Fruit fly (Drosophila melanogaster): ENCODE measurements around the gene Larp4B.

Gene Larp4B

dm6 chr3L:3178530-3179096, 46.0 kb upstream of the Larp4B start, which contains the start of the genes MnM and Girdin (continued):
- peak; percentile 43 for TF ChIP-seq fd3F (GFP tag; optimal IDR thresholded peaks at IDR 0.05)
- no peak for TF ChIP-seq GATAe (GFP tag; conservative IDR thresholded peaks at IDR 0.05)
- peak; percentile 55 for TF ChIP-seq CG10462 (GFP tag; optimal IDR thresholded peaks at IDR 0.05)
- TF ChIP-seq mam (GFP tag; optimal IDR thresholded peaks at IDR 0.05): peak; percentile 74
- TF ChIP-seq bsh (GFP tag; optimal IDR thresholded peaks at IDR 0.05): peak in 1 of 2 experiments; percentile 41
- peak; percentile 74 for TF ChIP-seq Bgb (GFP tag; IDR thresholded peaks at IDR 0.05; ENCODE audit: partially characterized antibody)
- TF ChIP-seq CG13775 (GFP tag; optimal IDR thresholded peaks at IDR 0.05): peak; percentile 71
- peak; percentile 88 for TF ChIP-seq knrl (GFP tag; IDR thresholded peaks at IDR 0.05; ENCODE audit: partially characterized antibody)
- peak; percentile 74; the same call in 2 of the 3 replicates for TF ChIP-seq CG34224 (GFP tag; IDR thresholded peaks at IDR 0.05; ENCODE audit: partially characterized antibody)
- TF ChIP-seq p53 (GFP tag; optimal IDR thresholded peaks at IDR 0.05): peak; percentile 40
- TF ChIP-seq twi (tag; optimal IDR thresholded peaks at IDR 0.05): peak; percentile 43
- TF ChIP-seq psq (GFP tag; optimal IDR thresholded peaks at IDR 0.05): no peak
- TF ChIP-seq Dip2 (GFP tag; IDR thresholded peaks at IDR 0.05): no peak
- no peak for TF ChIP-seq CG17328 (GFP tag; IDR thresholded peaks at IDR 0.05)
- TF ChIP-seq MESR4 (GFP tag; optimal IDR thresholded peaks at IDR 0.05): peak; percentile 63
- TF ChIP-seq Mad (GFP tag; optimal IDR thresholded peaks at IDR 0.05): peak; percentile 67
- peak; percentile 53 to 97 for TF ChIP-seq tll (GFP tag; optimal IDR thresholded peaks at IDR 0.05)
- no peak for TF ChIP-seq CG12071 (GFP tag; optimal IDR thresholded peaks at IDR 0.05)
- TF ChIP-seq ssp (GFP tag; IDR thresholded peaks at IDR 0.05): peak; percentile 66
- peak; percentile 44 for TF ChIP-seq disco-r (GFP tag; optimal IDR thresholded peaks at IDR 0.05)
- TF ChIP-seq hkb (optimal IDR thresholded peaks at IDR 0.05): peak; percentile 89
- TF ChIP-seq hkb (GFP tag; IDR thresholded peaks at IDR 0.05): no peak
- peak; percentile 70 for TF ChIP-seq Atf-2 (GFP tag; optimal IDR thresholded peaks at IDR 0.05)

- TF ChIP-seq z (GFP tag; IDR thresholded peaks at IDR 0.05) (no peak), Adf1 (GFP tag; IDR thresholded peaks at IDR 0.05) (peak; percentile 41; the same call in 1 of the 2 replicates), CG16815 (GFP tag; optimal IDR thresholded peaks at IDR 0.05) (peak; percentile 57), Taf1 (GFP tag; IDR thresholded peaks at IDR 0.05) (peak; percentile 82), Vsx1 (GFP tag; optimal IDR thresholded peaks at IDR 0.05) (no peak), kah (GFP tag; optimal IDR thresholded peaks at IDR 0.05) (peak; percentile 80), CG4360 (GFP tag; IDR thresholded peaks at IDR 0.05) (peak; percentile 74), CG4424 (GFP tag; optimal IDR thresholded peaks at IDR 0.05) (peak; percentile 90), stc (GFP tag; IDR thresholded peaks at IDR 0.05) (peak; percentile 85), CG18764 (GFP tag; optimal IDR thresholded peaks at IDR 0.05) (peak; percentile 76), CG8359 (GFP tag; optimal IDR thresholded peaks at IDR 0.05; ENCODE audit: borderline replicate concordance) (peak; percentile 79), ap (GFP tag; IDR thresholded peaks at IDR 0.05) (peak; percentile 61), HHEX (GFP tag; optimal IDR thresholded peaks at IDR 0.05) (peak; percentile 89), CG7745 (tag; optimal IDR thresholded peaks at IDR 0.05) (no peak), CG11696 (GFP tag; IDR thresholded peaks at IDR 0.05) (peak; percentile 99), D19B (GFP tag; optimal IDR thresholded peaks at IDR 0.05) (peak; percentile 83), mld (GFP tag; IDR thresholded peaks at IDR 0.05; ENCODE audit: partially characterized antibody) (no peak), CG2116 (GFP tag; optimal IDR thresholded peaks at IDR 0.05) (peak; percentile 48), bowl (GFP tag; IDR thresholded peaks at IDR 0.05) (peak; percentile 44; the same call in 1 of the 2 replicates), luna (GFP tag; optimal IDR thresholded peaks at IDR 0.05) (peak; percentile 41), HmgZ (tag; optimal IDR thresholded peaks at IDR 0.05) (peak; percentile 85), ase (GFP tag; IDR thresholded peaks at IDR 0.05) (peak; percentile 82), CG6175 (GFP tag; IDR thresholded peaks at IDR 0.05) (peak; percentile 78), CG18476 (GFP tag; optimal IDR thresholded peaks at IDR 0.05) (peak; percentile 82), CG11695 (GFP tag; IDR thresholded peaks at IDR 0.05) (peak; percentile 94), CG2120 (GFP tag; optimal IDR thresholded peaks at IDR 0.05) (peak; percentile 87), CG12299 (tag; optimal IDR thresholded peaks at IDR 0.05) (peak; percentile 66), nau (GFP tag; optimal IDR thresholded peaks at IDR 0.05) (no peak)
Observed at dm6 chr3L:3179474-3179873, 45.2 kb upstream of the Larp4B start.

Measured in whole organism, embryonic.